Worm (Caenorhabditis elegans): ENCODE data around the gene ast-1.

The ast-1 gene

DNA sequence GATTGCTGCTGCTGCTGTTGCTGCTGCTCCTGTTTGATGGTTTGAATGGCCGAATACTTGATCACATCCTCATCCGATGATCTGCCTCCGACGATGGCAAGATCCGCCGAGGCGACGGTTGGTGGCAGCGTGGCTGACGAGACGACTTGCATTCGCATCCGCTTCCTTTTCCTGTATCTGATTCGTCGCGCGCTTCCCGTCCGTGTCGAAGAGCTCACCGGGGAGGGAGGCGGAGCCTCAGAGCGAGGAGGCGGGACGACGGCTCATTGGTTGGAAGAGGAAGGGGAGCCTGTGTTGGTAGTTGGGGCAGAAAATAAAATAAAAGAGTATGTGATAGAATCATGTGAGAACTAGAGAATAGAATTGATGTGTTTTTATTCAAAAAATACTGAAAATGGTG is 471 bp downstream of the ast-1 start:
- TF ChIP-seq unc-62 (GFP tag; optimal IDR thresholded peaks at IDR 0.05) = no peak

DNA sequence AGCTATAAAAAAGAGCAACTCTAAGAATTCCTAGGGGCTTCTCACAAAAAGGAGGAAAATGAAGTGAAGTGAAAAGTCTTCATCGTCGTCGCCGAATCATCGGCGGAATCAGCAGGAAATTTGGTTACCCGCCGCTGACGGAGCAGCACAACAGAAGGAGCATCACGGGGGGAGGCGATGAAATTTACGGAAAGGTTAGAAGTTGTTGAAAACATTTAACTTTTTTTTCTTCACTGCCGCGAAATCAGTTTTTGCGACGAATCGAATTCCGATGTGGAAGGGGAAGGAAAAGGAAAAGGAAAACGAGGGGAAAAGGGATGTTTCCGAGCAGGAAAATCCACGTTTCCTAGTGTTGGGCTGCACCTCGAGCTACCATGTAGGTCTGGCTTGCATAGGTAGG is 1.8 kb downstream of the ast-1 start:
- no peak for TF ChIP-seq unc-62 (GFP tag; optimal IDR thresholded peaks at IDR 0.05)

DNA sequence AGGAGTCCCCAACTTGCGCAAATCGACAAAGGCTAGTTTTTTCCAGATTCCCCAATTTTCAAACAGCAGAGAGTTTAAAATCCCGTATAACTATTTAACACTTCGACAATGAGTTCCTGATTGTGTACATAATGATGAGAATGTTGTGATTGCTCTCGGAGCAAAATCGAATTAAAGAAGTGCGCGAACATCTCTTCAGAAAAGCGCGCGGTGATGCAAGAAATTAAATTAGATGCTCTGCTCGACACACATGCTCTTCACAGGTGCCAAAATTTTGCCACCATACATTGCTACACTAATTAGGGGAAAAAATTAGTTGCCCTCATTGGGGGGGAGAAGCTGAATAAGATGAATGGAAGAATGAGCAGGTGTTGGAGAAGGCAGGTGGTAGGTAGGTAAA is 5.7 kb downstream of the ast-1 start:
- no peak for TF ChIP-seq unc-62 (GFP tag; optimal IDR thresholded peaks at IDR 0.05)

DNA sequence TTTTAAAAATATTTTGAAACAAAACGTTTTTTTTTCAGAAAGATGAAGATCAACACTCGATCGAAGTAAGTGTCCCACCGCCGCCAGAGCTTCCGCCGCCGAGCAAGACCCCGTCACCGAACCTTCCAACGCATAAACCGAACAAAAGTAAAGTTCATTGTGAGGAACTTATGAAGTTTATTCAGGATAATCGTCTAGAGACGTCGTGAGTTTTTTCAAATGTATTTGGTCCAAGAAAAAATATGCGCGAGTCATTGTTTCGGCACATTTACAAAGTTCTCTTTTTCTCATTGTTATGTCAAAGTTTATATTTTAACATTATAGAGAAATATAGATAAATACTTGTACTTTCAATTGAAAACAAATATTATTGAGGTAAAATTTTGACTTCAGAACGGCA is 9.9 kb downstream of the ast-1 start:
- no peak for TF ChIP-seq unc-62 (GFP tag; optimal IDR thresholded peaks at IDR 0.05)

DNA sequence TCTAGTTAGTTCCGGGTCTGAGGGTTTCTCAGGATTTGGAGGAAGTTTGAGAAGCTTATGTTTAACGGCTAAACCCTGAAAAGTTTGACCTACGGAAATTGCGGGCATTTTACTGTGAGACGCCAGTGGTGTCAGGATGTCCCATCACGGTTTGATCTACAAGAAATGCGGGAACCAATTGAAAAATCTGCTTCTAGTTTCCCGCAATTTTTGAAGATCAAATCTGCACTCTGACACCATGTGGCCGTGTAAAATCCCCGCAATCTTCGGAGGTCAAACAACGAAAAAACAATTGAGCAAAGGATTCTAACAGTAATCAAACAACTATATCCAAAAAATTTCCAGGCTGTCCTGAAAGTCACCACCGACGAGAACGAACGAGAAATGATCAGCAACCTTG is 12.3 kb downstream of the ast-1 start:
- no peak for TF ChIP-seq unc-62 (GFP tag; optimal IDR thresholded peaks at IDR 0.05)

DNA sequence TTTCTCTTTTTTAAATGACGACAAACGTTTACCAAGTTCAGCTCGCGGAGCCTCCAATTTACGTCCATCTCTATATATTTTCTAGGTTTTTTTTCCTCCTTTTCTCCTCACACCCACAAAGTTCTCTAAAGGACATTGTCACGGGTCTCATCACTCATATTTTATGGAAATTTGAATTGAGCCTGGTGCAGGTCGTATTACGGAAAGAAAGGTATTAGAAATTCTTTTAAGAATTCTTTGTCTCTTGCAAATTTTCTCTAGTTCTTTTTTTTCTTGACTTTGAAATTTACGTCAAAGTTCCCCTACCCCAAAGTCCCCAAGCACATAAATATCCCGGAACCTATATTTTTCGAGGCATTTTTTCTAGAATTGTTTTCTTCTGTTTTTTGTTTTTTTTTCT is 16.7 kb downstream of the ast-1 start:
- TF ChIP-seq unc-62 (GFP tag; optimal IDR thresholded peaks at IDR 0.05) = no peak

DNA sequence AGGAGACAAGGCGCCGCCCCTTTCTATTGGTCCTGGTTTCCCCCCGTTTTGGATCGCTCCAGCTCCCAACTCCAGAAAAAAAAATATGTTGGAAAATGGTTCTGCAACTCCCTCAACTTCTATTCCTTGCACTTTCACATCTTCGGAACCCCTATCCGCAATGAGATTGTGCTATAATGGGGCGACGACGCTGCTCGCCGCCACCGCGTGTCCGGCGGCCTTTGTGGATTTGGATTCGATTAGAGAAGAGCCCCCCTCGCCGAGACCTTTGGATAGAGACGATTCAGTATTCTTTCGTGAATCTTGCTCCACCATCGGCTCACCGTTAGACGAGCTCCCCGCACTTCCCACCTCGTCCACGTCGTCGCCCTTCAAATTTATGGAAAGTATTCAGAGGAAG is 28.0 kb downstream of the ast-1 start:
- TF ChIP-seq unc-62 (GFP tag; optimal IDR thresholded peaks at IDR 0.05) = no peak

DNA sequence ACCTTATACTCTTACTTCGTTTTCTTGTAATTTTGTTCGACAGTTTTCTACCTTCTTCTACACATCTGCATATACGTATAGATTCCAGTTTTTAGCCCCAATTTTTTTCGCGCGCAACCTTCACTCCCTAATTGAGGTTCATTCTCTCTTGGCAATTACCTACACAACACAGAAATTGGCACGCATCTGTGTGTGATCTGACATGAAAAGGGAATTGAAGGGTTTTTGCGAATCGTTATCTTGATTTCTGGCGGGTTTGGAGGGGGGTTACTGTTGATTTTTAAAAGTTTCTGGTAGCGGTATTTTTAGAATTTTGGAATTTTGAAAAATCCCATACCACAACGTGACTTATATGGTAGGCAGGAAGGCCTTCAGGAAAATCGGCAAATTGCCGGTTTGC is 32.4 kb downstream of the ast-1 start:
- TF ChIP-seq unc-62 (GFP tag; optimal IDR thresholded peaks at IDR 0.05) = no peak

DNA sequence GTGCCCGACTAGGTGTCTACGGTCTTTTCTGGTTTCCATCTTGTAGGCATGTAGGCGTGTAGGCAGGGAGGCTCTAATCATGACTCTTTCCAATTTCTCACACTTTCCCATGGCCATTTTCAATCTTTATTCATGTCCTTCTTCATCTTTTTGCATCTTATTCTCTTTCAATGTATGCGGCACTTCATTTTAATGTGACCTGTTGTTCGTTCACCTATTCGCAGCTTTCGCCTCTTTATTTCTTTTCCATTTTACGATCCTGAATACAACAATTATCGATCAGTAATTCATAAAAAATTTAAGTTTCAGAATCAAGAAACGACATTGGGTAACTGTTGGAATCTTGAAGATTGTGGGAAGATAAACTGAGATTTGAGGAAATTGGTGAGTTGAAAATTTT is 34.7 kb downstream of the ast-1 start, which contains the start of gene rhgf-2:
Gene rhgf-2, plus strand, starts transcription at position 301 of the 400 bp plus-strand sequence.
- no peak for TF ChIP-seq unc-62 (GFP tag; optimal IDR thresholded peaks at IDR 0.05)

DNA sequence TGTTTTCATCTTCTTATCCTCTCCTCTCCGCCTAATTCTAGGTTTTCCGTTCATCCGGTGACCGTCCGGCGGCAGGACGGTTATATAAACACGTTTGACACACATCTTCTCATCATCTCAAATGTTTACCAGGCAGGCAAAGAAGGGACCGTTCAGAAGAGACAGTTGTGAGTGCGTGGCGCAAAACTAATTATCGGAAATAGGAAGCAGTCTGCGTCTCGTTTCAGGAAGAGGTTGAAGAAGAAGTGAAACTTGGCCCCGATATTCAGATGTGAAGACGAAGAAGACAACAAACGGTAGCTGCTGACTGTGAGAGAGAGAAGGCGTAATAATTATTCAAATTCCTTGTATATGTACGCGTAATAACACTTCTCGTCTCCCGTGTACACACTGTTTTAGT is 36.4 kb downstream of the ast-1 start:
- TF ChIP-seq unc-62 (GFP tag; optimal IDR thresholded peaks at IDR 0.05) = no peak

DNA sequence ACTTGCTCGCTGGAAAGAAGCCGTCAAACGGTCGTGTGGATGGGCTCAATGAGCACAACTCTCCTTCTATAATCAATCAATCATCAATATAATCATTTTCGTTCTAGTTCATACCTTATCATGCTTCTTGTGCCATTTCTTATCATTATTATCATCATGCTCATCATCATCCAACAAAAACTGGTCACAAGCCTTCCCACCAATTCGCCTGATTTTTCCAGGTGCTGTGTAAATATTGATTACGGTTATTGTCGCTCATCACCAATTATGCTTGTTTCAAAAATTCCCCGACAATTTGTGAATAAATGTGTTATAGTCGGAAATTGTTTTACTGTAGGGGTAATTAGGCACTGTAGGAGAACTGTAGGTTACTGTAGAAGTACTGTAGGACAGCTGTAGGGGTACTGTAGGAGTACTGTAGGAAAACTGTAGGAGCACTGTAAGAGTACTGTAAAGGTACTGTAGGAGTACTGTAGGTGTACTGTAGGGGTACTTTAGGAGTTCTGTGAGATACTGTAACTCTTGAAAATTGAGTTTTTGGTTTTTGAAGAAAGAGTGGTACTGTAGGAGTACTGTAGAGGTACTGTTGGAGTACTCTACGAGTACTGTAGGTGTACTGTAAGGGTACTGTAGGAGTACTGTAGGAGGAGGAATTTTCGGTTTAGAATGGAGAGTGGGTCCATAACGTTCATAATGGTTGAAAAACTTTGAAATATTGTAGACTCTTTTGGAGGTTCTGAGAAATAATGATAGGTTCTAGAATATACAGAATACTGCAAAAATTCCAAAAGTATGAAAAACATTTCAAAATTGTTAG is 40.9 kb downstream of the ast-1 start:
- no peak for TF ChIP-seq unc-62 (GFP tag; optimal IDR thresholded peaks at IDR 0.05)

DNA sequence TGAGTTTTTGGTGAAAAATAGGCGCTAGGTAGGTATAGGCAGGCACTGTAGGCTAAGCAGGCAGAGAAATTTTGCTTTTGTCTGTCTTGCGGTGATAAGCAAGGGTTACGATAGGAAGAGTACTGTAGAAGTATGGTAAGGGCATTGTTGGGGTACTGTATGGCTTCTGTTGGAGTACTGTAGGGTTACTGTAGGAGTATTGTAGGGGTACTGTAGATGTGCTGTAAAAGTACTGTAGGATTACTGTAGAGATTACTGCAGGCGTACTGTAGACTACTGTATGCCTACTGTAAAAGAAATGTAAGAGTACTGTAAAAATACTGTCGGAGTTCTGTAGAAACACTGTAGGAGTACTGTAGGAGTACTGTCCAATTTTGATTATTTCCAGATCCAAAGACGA is 42.7 kb downstream of the ast-1 start:
- TF ChIP-seq unc-62 (GFP tag; optimal IDR thresholded peaks at IDR 0.05) = no peak

DNA sequence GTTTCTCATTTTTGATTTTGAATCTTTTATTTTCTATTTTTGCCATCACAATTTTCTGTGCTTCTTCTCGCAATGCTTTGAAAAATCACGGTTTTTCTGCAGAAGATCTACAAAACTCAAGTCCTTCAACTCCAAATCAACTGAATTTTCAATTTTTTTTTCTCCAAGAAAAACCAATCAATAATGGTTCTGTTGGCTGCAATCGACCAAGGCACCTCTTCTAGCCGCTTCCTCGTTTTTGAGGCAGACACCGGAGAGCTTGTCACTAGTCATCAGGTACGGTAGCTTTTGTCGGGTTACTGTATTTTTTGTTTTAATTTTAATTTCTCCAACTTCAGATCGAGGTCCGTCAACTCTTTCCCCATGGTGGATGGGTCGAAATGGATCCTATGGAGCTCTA is 43.3 kb downstream of the ast-1 start, which contains the start of gene R11F4.1:
Gene R11F4.1, plus strand, starts transcription at position 103 of the 400 bp plus-strand sequence.
- no peak for TF ChIP-seq unc-62 (GFP tag; optimal IDR thresholded peaks at IDR 0.05)

DNA sequence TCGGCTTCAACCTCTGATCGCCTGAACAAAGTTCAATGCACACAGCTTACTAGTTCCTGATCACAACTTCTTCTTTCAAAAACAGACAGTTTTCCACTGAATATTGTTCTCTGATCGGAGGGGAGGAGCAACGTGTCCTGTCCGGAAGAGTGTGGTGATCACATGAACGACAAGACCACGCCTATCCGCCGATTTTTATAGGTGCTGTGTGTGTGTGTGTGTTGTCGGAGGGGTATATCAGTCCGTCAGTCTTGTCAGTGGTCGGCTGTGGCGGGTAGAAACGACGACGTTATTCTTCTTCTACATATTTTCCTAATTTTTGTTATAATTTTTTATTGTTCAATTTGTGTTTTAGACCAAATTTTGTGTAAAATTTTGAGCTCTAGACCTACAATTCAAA is 44.4 kb downstream of the ast-1 start:
- TF ChIP-seq unc-62 (GFP tag; optimal IDR thresholded peaks at IDR 0.05) = no peak

DNA sequence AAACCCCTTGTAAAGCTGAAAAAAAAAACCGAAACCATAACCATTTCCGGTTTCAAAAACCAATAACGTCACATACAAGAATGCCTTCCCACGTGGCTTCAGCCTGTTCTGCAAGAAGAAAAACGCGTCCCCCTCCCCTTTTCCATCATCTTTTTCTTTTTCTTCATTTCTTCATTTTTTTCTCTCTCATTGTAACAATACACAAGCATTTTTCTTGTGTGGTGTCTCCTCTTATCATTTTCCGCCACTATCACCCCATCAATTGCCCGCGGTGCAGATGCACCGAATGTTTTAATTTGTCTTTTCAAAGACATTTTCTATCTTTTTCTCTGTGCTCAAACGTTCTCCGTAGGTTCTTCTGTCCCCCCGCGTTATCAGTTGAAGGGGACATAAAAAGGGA is 46.0 kb downstream of the ast-1 start:
- TF ChIP-seq unc-62 (GFP tag; optimal IDR thresholded peaks at IDR 0.05) = no peak

DNA sequence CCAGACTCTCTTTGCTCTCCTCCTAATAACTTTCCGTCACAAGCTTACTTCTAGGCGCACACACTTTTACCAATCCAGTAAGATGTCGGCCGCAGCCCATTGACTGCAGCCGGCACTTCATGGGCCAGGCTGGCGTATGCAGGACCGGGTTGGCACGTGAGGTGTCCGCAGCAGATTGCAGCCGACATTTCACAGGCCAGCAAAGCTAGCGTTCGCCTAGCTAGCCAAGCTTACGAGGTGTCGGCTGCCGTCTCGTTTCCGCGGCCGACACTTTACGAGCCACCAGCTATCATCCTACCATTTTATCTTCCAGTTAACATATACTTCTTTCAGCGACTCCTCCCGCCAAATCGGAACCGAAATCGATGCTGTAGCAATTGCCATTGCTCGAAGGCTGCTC is 49.6 kb downstream of the ast-1 start:
- TF ChIP-seq unc-62 (GFP tag; optimal IDR thresholded peaks at IDR 0.05) = no peak

DNA sequence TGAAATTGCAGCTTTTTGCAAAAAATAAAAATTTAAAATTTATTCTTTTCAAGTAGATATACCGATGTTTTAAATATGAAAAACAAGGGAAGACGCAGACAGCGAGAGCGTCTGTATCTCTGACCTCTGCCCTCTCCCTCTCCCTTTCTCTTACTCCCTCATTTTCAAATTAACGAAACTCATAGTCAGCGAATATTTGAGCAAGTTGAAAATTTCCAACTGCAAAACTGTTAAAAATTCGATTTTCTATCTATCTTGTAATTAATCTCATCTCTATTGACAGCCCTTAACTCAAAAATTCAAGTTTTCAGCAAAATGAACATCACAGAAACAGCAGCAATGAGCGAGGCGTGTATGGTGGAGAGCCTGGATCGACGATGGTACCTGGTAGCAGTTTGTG is 52.4 kb downstream of the ast-1 start, which contains the start of gene R11F4.2:
Gene R11F4.2, plus strand, starts transcription at position 301 of the 400 bp plus-strand sequence.
- no peak for TF ChIP-seq unc-62 (GFP tag; optimal IDR thresholded peaks at IDR 0.05)

DNA sequence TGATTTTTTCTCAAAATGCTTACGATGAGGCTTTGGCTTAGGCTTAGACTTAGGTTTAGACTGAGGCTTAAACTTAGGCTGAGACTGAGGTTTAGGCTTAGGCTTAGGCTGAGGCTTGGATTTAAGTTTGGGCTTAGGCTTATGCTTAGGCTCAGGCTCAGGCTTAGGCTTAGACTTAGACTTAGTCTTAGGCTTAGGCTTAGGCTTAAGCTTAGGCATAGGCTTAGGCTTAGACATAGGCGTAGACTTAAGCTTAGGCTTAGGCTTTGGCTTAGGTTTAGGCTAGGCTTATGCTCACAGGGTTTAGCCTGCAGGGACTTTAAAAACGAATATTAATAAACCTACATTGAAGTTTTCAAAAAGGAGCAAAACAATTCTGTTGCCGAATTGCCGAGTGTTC is 53.3 kb downstream of the ast-1 start:
- TF ChIP-seq unc-62 (GFP tag; optimal IDR thresholded peaks at IDR 0.05) = no peak
